Fruit fly (Drosophila melanogaster) whole organism, wandering third instar larva: ENCODE measurements around the gene sesB.

Experiments
- Abd-B ChIP-seq: fragments of >200 bp; optimal IDR thresholded peaks from 2 replicates; lab custom pipeline; 2017; ENCODE audit warnings: missing biosample characterization, missing genetic modification characterization
- CG32264 ChIP-seq: fragments of 200-800 bp; sonication (Bioruptor generic); optimal IDR thresholded peaks from 2 replicates; lab custom pipeline; 2016; ENCODE audit warnings: missing biosample characterization, missing genetic modification characterization
- CG9705 ChIP-seq: fragments of 200-800 bp; sonication (Bioruptor generic); optimal IDR thresholded peaks from 2 replicates; lab custom pipeline; 2018; ENCODE audit warnings: missing biosample characterization, mild to moderate bottlenecking, missing genetic modification characterization
- CrebA ChIP-seq: fragments of 200-800 bp; sonication (Bioruptor generic); optimal IDR thresholded peaks from 2 replicates; lab custom pipeline; 2016; ENCODE audit warnings: missing biosample characterization, mild to moderate bottlenecking, missing genetic modification characterization, borderline replicate concordance
- Dfd ChIP-seq: fragments of >200 bp; optimal IDR thresholded peaks from 2 replicates; lab custom pipeline; 2017; ENCODE audit warnings: missing biosample characterization, missing genetic modification characterization
- Dif ChIP-seq: fragments of 200-275, 200-300 bp; sonication (Bioruptor generic); optimal IDR thresholded peaks from 2 replicates; lab custom pipeline; 2018; ENCODE audit warnings: missing biosample characterization, missing genetic modification characterization; ENCODE audit not compliant: partially characterized antibody
- GATAd ChIP-seq: sonication (Bioruptor generic); optimal IDR thresholded peaks from 2 replicates; lab custom pipeline; 2016; ENCODE audit warnings: missing biosample characterization, missing genetic modification characterization
- HLH106 ChIP-seq: fragments of 200-800 bp; optimal IDR thresholded peaks from 3 replicates; lab custom pipeline; 2019; ENCODE audit warnings: missing biosample characterization, mild to moderate bottlenecking, missing genetic modification characterization, moderate library complexity
- Hnf4 ChIP-seq: fragments of 200-800 bp; sonication (Bioruptor generic); optimal IDR thresholded peaks from 2 replicates; lab custom pipeline; 2016; ENCODE audit warnings: missing biosample characterization, mild to moderate bottlenecking, missing genetic modification characterization
- Hr78 ChIP-seq: fragments of >200 bp; optimal IDR thresholded peaks from 2 replicates; lab custom pipeline; 2017; ENCODE audit warnings: missing biosample characterization, missing genetic modification characterization
- Hr83 ChIP-seq: fragments of 200-300 bp; sonication (Bioruptor generic); optimal IDR thresholded peaks from 2 replicates; lab custom pipeline; 2016; ENCODE audit warnings: missing biosample characterization, mild to moderate bottlenecking, missing genetic modification characterization, moderate library complexity; ENCODE audit not compliant: poor library complexity, severe bottlenecking
- Jra ChIP-seq: sonication (Bioruptor generic); optimal IDR thresholded peaks from 2 replicates; lab custom pipeline; 2016; ENCODE audit warnings: missing biosample characterization, missing genetic modification characterization
- Mio ChIP-seq: sonication (Bioruptor generic); optimal IDR thresholded peaks from 2 replicates; lab custom pipeline; 2016; ENCODE audit warnings: missing biosample characterization, missing genetic modification characterization
- Myc ChIP-seq: fragments of >200 bp; optimal IDR thresholded peaks from 2 replicates; lab custom pipeline; 2017
- N ChIP-seq: fragments of >200 bp; optimal IDR thresholded peaks from 2 replicates; lab custom pipeline; 2018; ENCODE audit warnings: missing biosample characterization, missing external identifiers, missing genetic modification characterization
- OdsH ChIP-seq: fragments of 200-800 bp; sonication (Bioruptor generic); optimal IDR thresholded peaks from 2 replicates; lab custom pipeline; 2016; ENCODE audit warnings: missing biosample characterization, mild to moderate bottlenecking, missing genetic modification characterization
- Rel ChIP-seq, 2 experiments: fragments of 200-800 bp; sonication (Bioruptor generic) in 1 of 2; optimal IDR thresholded peaks; 2 replicates in 1 of 2; 3 replicates in 1 of 2; lab custom pipeline; 2016 to 2019; ENCODE audit warnings: mild to moderate bottlenecking in 2 of 2, missing biosample characterization in 2 of 2, missing genetic modification characterization in 2 of 2, moderate library complexity in 1 of 2
- Sp1 ChIP-seq: fragments of 200-800 bp; sonication (Bioruptor generic); optimal IDR thresholded peaks from 3 replicates; lab custom pipeline; 2019; ENCODE audit warnings: missing biosample characterization, mild to moderate bottlenecking, missing genetic modification characterization, moderate library complexity
- Vsx2 ChIP-seq: fragments of 200-300, 225-300 bp; sonication (Bioruptor generic); optimal IDR thresholded peaks from 2 replicates; lab custom pipeline; 2018; ENCODE audit warnings: missing biosample characterization, missing genetic modification characterization; ENCODE audit not compliant: partially characterized antibody
- br ChIP-seq: fragments of 200-800 bp; sonication (Bioruptor generic); optimal IDR thresholded peaks from 2 replicates; lab custom pipeline; 2016; ENCODE audit warnings: missing biosample characterization, missing genetic modification characterization
- brk ChIP-seq: fragments of 200-800 bp; sonication (Bioruptor generic); optimal IDR thresholded peaks from 2 replicates; lab custom pipeline; 2016; ENCODE audit warnings: missing biosample characterization, mild to moderate bottlenecking, missing genetic modification characterization
- dl ChIP-seq, 2 experiments: fragments of 175-275, 200-275 bp in 1 of 2; fragments of 200-275 bp in 1 of 2; sonication (Bioruptor generic); optimal IDR thresholded peaks; lab custom pipeline; 2018; ENCODE audit warnings: mild to moderate bottlenecking in 2 of 2, missing biosample characterization in 2 of 2, missing genetic modification characterization in 2 of 2, moderate library complexity in 2 of 2; ENCODE audit not compliant: partially characterized antibody in 2 of 2, insufficient read depth in 1 of 2
- dmrt93B ChIP-seq: fragments of 200-800 bp; sonication (Bioruptor generic); optimal IDR thresholded peaks from 2 replicates; lab custom pipeline; 2018; ENCODE audit warnings: missing biosample characterization, mild to moderate bottlenecking, missing genetic modification characterization
- dsf ChIP-seq: sonication (Bioruptor generic); optimal IDR thresholded peaks from 2 replicates; lab custom pipeline; 2016; ENCODE audit warnings: missing biosample characterization, missing genetic modification characterization, borderline replicate concordance
- ey ChIP-seq: fragments of 200-800 bp; sonication (Bioruptor generic); optimal IDR thresholded peaks from 2 replicates; lab custom pipeline; 2016; ENCODE audit warnings: missing biosample characterization, missing genetic modification characterization
- foxo ChIP-seq, 2 experiments: fragments of 200-800 bp; sonication (Bioruptor generic); optimal IDR thresholded peaks; 2 replicates in 1 of 2; 3 replicates in 1 of 2; lab custom pipeline; 2016 to 2017; ENCODE audit warnings: missing biosample characterization in 2 of 2, missing genetic modification characterization in 2 of 2
- fru ChIP-seq: fragments of 200-800 bp; sonication (Bioruptor generic); optimal IDR thresholded peaks from 3 replicates; lab custom pipeline; 2016; ENCODE audit warnings: missing biosample characterization, mild to moderate bottlenecking, missing genetic modification characterization
- h ChIP-seq: fragments of 200-800 bp; sonication (Bioruptor generic); optimal IDR thresholded peaks from 3 replicates; lab custom pipeline; 2016; ENCODE audit warnings: missing biosample characterization, mild to moderate bottlenecking, missing genetic modification characterization
- jim ChIP-seq: fragments of 175-275, 200-325 bp; sonication (Bioruptor generic); optimal IDR thresholded peaks from 2 replicates; lab custom pipeline; 2016; ENCODE audit warnings: missing biosample characterization, mild to moderate bottlenecking, missing genetic modification characterization
- lola ChIP-seq: fragments of >200 bp; optimal IDR thresholded peaks from 2 replicates; lab custom pipeline; 2017; ENCODE audit warnings: missing biosample characterization, missing genetic modification characterization
- pan ChIP-seq: fragments of >200 bp; optimal IDR thresholded peaks from 2 replicates; lab custom pipeline; 2017
- psq ChIP-seq: fragments of 200-800 bp; sonication (Bioruptor generic); optimal IDR thresholded peaks from 3 replicates; lab custom pipeline; 2017; ENCODE audit warnings: missing biosample characterization, mild to moderate bottlenecking, missing genetic modification characterization, moderate library complexity
- rgr ChIP-seq: fragments of 200-800 bp; sonication (Bioruptor generic); optimal IDR thresholded peaks from 3 replicates; lab custom pipeline; 2016; ENCODE audit warnings: missing biosample characterization, mild to moderate bottlenecking, missing genetic modification characterization
- sage ChIP-seq: fragments of 200-800 bp; sonication (Bioruptor generic); optimal IDR thresholded peaks from 2 replicates; lab custom pipeline; 2016; ENCODE audit warnings: missing biosample characterization, mild to moderate bottlenecking, missing genetic modification characterization
- sv ChIP-seq: fragments of 200-800 bp; sonication (Bioruptor generic); optimal IDR thresholded peaks from 3 replicates; lab custom pipeline; 2016; ENCODE audit warnings: missing biosample characterization, missing genetic modification characterization
- tai ChIP-seq: sonication (Bioruptor generic); optimal IDR thresholded peaks from 2 replicates; lab custom pipeline; 2016; ENCODE audit warnings: missing biosample characterization, missing genetic modification characterization
- usp ChIP-seq: fragments of >200 bp; optimal IDR thresholded peaks from 2 replicates; lab custom pipeline; 2017; ENCODE audit warnings: missing biosample characterization, missing genetic modification characterization
- woc ChIP-seq: sonication (Bioruptor generic); optimal IDR thresholded peaks from 2 replicates; lab custom pipeline; 2016; ENCODE audit warnings: missing biosample characterization, mild to moderate bottlenecking, missing genetic modification characterization

Gene sesB

DNA sequence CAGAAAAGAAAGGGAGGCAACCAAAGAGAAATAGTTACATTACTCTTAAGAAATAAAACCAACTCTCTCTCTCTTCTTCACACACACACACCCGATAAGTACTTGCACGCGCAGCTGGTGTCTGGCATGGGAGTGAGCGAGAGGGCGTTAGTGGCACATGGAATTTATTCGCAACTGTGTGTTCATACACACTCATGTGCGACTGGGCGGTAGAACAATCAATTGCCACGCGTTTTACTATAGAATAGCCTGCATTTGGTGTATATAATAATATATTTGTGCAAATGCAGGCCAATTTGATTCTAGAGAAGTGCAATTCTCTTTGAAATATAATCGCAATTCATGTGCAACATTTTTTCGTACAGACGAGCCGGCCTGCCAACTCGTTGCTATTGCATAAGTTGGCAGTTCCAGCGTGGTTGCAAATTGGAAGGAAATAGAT lies 817 bp downstream of the sesB start:
- TF ChIP-seq sage (GFP tag; lab: Kevin White, UChicago) (no peak), Hr83 (GFP tag; lab: Kevin White, UChicago) (no peak), GATAd (no peak), lola (GFP tag; lab: Kevin White, UChicago) (no peak), CrebA (peak; percentile 67), sv (GFP tag; lab: Kevin White, UChicago) (no peak), fru (peak; percentile 15), h (GFP tag; lab: Kevin White, UChicago) (peak; percentile 61), ey (GFP tag; lab: Kevin White, UChicago) (no peak), dsf (GFP tag; lab: Kevin White, UChicago) (no peak), brk (GFP tag; lab: Kevin White, UChicago) (peak; percentile 36), rgr (peak; percentile 46), psq (GFP tag; lab: Kevin White, UChicago) (no peak), Sp1 (GFP tag; lab: Kevin White, UChicago) (peak; percentile 39), Abd-B (no peak), Vsx2 (no peak), Jra (GFP tag; lab: Kevin White, UChicago) (no peak), Mio (GFP tag; lab: Kevin White, UChicago) (no peak), N (GFP tag; lab: Kevin White, UChicago) (no peak), HLH106 (tag; lab: Kevin White, UChicago) (no peak), Hnf4 (peak; percentile 5), dl (GFP tag; optimal IDR thresholded peaks at IDR 0.05; lab: Kevin White, UChicago; ENCODE audit: insufficient read depth in 1 of 2, partially characterized antibody in 2 of 2) (peak in 1 of 2 experiments; percentile 51), Myc (lab: Kevin White, UChicago) (peak; percentile 57), tai (GFP tag; lab: Kevin White, UChicago) (no peak), usp (GFP tag; lab: Kevin White, UChicago) (no peak), br (GFP tag; lab: Kevin White, UChicago) (no peak), Rel (GFP tag; optimal IDR thresholded peaks at IDR 0.05; lab: Kevin White, UChicago) (no peak), Rel (tag; optimal IDR thresholded peaks at IDR 0.05; lab: Kevin White, UChicago) (peak; percentile 3), OdsH (no peak), pan (lab: Kevin White, UChicago) (no peak), CG32264 (GFP tag; lab: Kevin White, UChicago) (no peak), foxo (GFP tag; optimal IDR thresholded peaks at IDR 0.05; lab: Kevin White, UChicago) (no peak), CG9705 (no peak), Dif (GFP tag; lab: Kevin White, UChicago) (peak; percentile 37)

DNA sequence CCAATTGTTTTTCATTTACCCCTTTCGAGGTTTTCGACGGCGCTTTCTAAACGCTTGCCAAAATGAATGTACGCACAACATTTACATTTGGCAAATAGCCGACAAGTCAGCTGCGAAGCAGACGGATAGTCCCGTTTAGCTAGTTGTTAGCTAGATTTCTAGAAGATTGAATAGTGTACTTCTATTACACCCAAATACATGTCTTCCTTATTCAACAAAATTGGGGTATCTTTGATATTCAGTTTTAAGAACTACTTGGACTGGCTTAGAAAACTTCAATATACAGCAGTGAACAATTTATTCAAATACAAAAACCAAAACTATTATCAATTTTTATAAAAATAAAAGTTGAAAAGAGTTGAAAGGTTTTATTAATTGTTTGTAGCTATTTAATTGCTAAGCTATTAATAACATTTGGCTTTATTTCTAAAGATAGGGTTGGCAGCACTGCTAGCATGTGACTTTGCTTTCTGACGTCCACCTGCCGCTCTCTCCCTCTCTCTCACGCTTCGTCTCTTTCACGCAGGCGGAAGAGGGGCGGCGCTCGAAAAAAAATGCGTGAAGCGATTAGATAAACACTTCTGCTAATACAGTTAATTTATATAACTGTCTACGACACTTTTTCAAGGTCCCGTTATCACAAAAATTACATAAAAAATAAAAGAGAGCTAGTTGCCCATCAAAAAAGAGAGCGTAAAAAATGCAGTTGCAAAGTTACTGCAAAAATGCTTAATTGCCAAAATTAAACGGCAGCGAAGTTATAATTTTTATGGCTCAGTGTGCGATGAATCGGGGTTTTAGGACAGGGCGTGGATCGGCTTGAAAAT lies 1.7 kb downstream of the sesB start:
- peak in 1 of 2 experiments; percentile 2 for TF ChIP-seq foxo (GFP tag; optimal IDR thresholded peaks at IDR 0.05; lab: Kevin White, UChicago)
- TF ChIP-seq Myc (lab: Kevin White, UChicago), result peak; percentile 89
- peak; percentile 19 for TF ChIP-seq woc (GFP tag; lab: Kevin White, UChicago)
- no peak for TF ChIP-seq psq (GFP tag; lab: Kevin White, UChicago)

DNA sequence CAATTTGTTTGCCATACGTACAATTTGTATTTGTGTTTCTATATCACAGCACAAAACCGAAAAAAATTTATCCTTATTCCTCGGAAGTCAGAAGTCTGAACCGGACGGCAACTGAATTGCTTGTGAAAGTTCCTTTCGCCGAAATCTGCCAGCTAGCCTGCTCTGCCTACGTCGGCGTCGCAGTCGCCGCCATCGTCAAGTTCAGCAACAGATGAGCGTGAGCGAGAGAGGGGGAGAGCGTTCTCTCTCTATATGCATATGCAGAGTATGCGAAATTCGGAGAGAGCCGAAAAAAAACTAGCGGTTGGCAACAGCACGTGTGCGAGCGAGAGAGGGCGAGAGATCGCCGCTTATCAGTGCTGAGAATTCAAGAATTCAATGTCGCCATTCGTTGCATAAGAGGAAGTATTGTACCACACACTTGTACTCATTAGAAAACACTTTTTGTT lies 2.4 kb downstream of the sesB start:
- TF ChIP-seq brk (GFP tag; lab: Kevin White, UChicago) (no peak), foxo (GFP tag; optimal IDR thresholded peaks at IDR 0.05; lab: Kevin White, UChicago) (no peak), woc (GFP tag; lab: Kevin White, UChicago) (peak; percentile 3), pan (lab: Kevin White, UChicago) (no peak), CG32264 (GFP tag; lab: Kevin White, UChicago) (no peak), Vsx2 (peak; percentile 91), Hr83 (GFP tag; lab: Kevin White, UChicago) (no peak), rgr (peak; percentile 36), Mio (GFP tag; lab: Kevin White, UChicago) (no peak), Dif (GFP tag; lab: Kevin White, UChicago) (peak; percentile 96), CrebA (peak; percentile 39), dmrt93B (no peak), psq (GFP tag; lab: Kevin White, UChicago) (no peak), sv (GFP tag; lab: Kevin White, UChicago) (no peak), HLH106 (tag; lab: Kevin White, UChicago) (no peak), dl (GFP tag; optimal IDR thresholded peaks at IDR 0.05; lab: Kevin White, UChicago; ENCODE audit: insufficient read depth in 1 of 2, partially characterized antibody in 2 of 2) (peak; percentile 80 to 95), br (GFP tag; lab: Kevin White, UChicago) (peak; percentile 43), N (GFP tag; lab: Kevin White, UChicago) (no peak), lola (GFP tag; lab: Kevin White, UChicago) (no peak), ey (GFP tag; lab: Kevin White, UChicago) (no peak), fru (peak; percentile 3), dsf (GFP tag; lab: Kevin White, UChicago) (no peak), Dfd (GFP tag; lab: Kevin White, UChicago) (no peak), Rel (GFP tag; optimal IDR thresholded peaks at IDR 0.05; lab: Kevin White, UChicago) (no peak), Rel (tag; optimal IDR thresholded peaks at IDR 0.05; lab: Kevin White, UChicago) (no peak), Jra (GFP tag; lab: Kevin White, UChicago) (no peak), h (GFP tag; lab: Kevin White, UChicago) (no peak), Sp1 (GFP tag; lab: Kevin White, UChicago) (no peak), jim (GFP tag; lab: Kevin White, UChicago) (no peak), sage (GFP tag; lab: Kevin White, UChicago) (no peak), OdsH (no peak), usp (GFP tag; lab: Kevin White, UChicago) (no peak), Hr78 (GFP tag; lab: Kevin White, UChicago) (no peak), Abd-B (no peak), Hnf4 (no peak), tai (GFP tag; lab: Kevin White, UChicago) (no peak)
